Worm (Caenorhabditis elegans) whole organism, young adult: ENCODE results near the gene fbxa-81.
A peak's percentile ranks its signal among the peaks of the same experiment; 100 is the strongest.

Source experiments
- B0261.1 ChIP-seq: sonication (generic microtip); optimal IDR thresholded peaks from 2 replicates; lab custom pipeline; 2016; ENCODE audit warnings: mild to moderate bottlenecking, missing genetic modification characterization, moderate library complexity, missing compliant biosample characterization
- C17E4.6 ChIP-seq: fragments of 200-800 bp; sonication (Bioruptor generic); IDR thresholded peaks from 2 replicates; pipeline ENCODE4 v1.3.6; 2022; ENCODE audit warnings: missing genetic modification reagents, missing genetic modification characterization, missing compliant biosample characterization
- D2030.7 ChIP-seq: fragments of 200-800 bp; sonication (Bioruptor generic); IDR thresholded peaks from 2 replicates; pipeline ENCODE4 v1.3.6; 2022; ENCODE audit warnings: missing genetic modification reagents, missing genetic modification characterization, missing compliant biosample characterization
- F10E7.11 ChIP-seq: sonication (generic microtip); optimal IDR thresholded peaks from 2 replicates; lab custom pipeline; 2017; ENCODE audit warnings: mild to moderate bottlenecking, missing genetic modification characterization, moderate library complexity, missing compliant biosample characterization
- F49E8.2 ChIP-seq: sonication (generic microtip); optimal IDR thresholded peaks from 3 replicates; lab custom pipeline; 2017; ENCODE audit warnings: missing genetic modification characterization, mild to moderate bottlenecking, missing compliant biosample characterization, antibody characterized with exemption, moderate library complexity; ENCODE audit not compliant: insufficient read depth
- F57A8.1 ChIP-seq: fragments of 200-800 bp; sonication (Bioruptor generic); optimal IDR thresholded peaks from 2 replicates; lab custom pipeline; 2018; ENCODE audit warnings: mild to moderate bottlenecking, missing genetic modification characterization, moderate library complexity, missing compliant biosample characterization
- K11D2.4 ChIP-seq: fragments of 200-800 bp; sonication (Bioruptor generic); IDR thresholded peaks from 2 replicates; pipeline ENCODE4 v1.3.6; 2022; ENCODE audit warnings: missing genetic modification reagents, missing genetic modification characterization, missing compliant biosample characterization
- K12H6.12 ChIP-seq: fragments of 200-800 bp; sonication (Bioruptor generic); optimal IDR thresholded peaks from 2 replicates; lab custom pipeline; 2018; ENCODE audit warnings: mild to moderate bottlenecking, missing genetic modification characterization, missing compliant biosample characterization
- T26A5.8 ChIP-seq: sonication (generic microtip); optimal IDR thresholded peaks from 2 replicates; lab custom pipeline; 2016; ENCODE audit warnings: missing genetic modification characterization, missing compliant biosample characterization
- Y53F4B.3 ChIP-seq: fragments of 200-800 bp; sonication (Bioruptor generic); IDR thresholded peaks from 2 replicates; pipeline ENCODE4 v1.3.6; 2022; ENCODE audit warnings: missing genetic modification reagents, missing genetic modification characterization, missing compliant biosample characterization
- Y53G8AR.9 ChIP-seq: fragments of 200-800 bp; sonication (Bioruptor generic); conservative IDR thresholded peaks from 2 replicates; pipeline ENCODE4 v1.3.6; 2022; ENCODE audit warnings: missing genetic modification reagents, missing genetic modification characterization, missing compliant biosample characterization
- Y67H2A.10 ChIP-seq: fragments of 200-800 bp; sonication (Bioruptor generic); conservative IDR thresholded peaks from 2 replicates; pipeline ENCODE4 v1.3.6; 2022; ENCODE audit warnings: missing genetic modification reagents, missing genetic modification characterization, missing compliant biosample characterization
- Y95B8A.8 ChIP-seq: fragments of 200-800 bp; sonication (Bioruptor generic); IDR thresholded peaks from 2 replicates; pipeline ENCODE4 v1.3.6; 2022; ENCODE audit warnings: missing genetic modification reagents, missing genetic modification characterization, missing compliant biosample characterization
- ZK185.1 ChIP-seq: sonication (generic microtip); optimal IDR thresholded peaks from 2 replicates; lab custom pipeline; 2016; ENCODE audit warnings: mild to moderate bottlenecking, missing genetic modification characterization, missing compliant biosample characterization; ENCODE audit not compliant: poor library complexity, severe bottlenecking
- aptf-3 ChIP-seq: fragments of 200-800 bp; sonication (Bioruptor generic); IDR thresholded peaks from 2 replicates; pipeline ENCODE4 v1.3.6; 2022; ENCODE audit warnings: missing genetic modification characterization, missing compliant biosample characterization
- athp-1 ChIP-seq: sonication (generic microtip); optimal IDR thresholded peaks from 2 replicates; lab custom pipeline; 2017; ENCODE audit warnings: mild to moderate bottlenecking, missing genetic modification characterization, missing compliant biosample characterization
- bed-1 ChIP-seq: fragments of 200-800 bp; sonication (Bioruptor generic); IDR thresholded peaks from 2 replicates; pipeline ENCODE4 v1.3.6; 2022; ENCODE audit warnings: missing genetic modification reagents, missing genetic modification characterization, missing compliant biosample characterization
- ccch-3 ChIP-seq: fragments of 200-800 bp; sonication (Bioruptor generic); optimal IDR thresholded peaks from 2 replicates; lab custom pipeline; 2018; ENCODE audit warnings: mild to moderate bottlenecking, missing genetic modification characterization, missing compliant biosample characterization
- ceh-91 ChIP-seq: fragments of 200-800 bp; sonication (Bioruptor generic); IDR thresholded peaks from 2 replicates; pipeline ENCODE4 v1.3.6; 2022; ENCODE audit warnings: missing genetic modification reagents, missing genetic modification characterization, missing compliant biosample characterization
- efl-1 ChIP-seq: fragments of 150-350 bp; optimal IDR thresholded peaks from 2 replicates; lab custom pipeline; 2014; ENCODE audit warnings: missing biosample characterization, missing genetic modification reagents, missing genetic modification characterization
- egrh-3 ChIP-seq: fragments of 200-800 bp; sonication (Bioruptor generic); IDR thresholded peaks from 2 replicates; pipeline ENCODE4 v1.3.6; 2022; ENCODE audit warnings: missing genetic modification reagents, missing genetic modification characterization, missing compliant biosample characterization
- him-1 ChIP-seq: sonication (generic microtip); optimal IDR thresholded peaks from 2 replicates; lab custom pipeline; 2016; ENCODE audit warnings: missing genotype, missing genetic modification reagents, missing genetic modification characterization, missing compliant biosample characterization
- hmg-1.2 ChIP-seq: fragments of 200-800 bp; sonication (Bioruptor generic); IDR thresholded peaks from 2 replicates; pipeline ENCODE4 v1.3.6; 2022; ENCODE audit warnings: missing genetic modification reagents, missing genetic modification characterization, missing compliant biosample characterization
- hsf-1 ChIP-seq: fragments of 200-800 bp; sonication (Bioruptor generic); IDR thresholded peaks from 2 replicates; pipeline ENCODE4 v1.3.6; 2022; ENCODE audit warnings: missing genetic modification reagents, missing genetic modification characterization, missing compliant biosample characterization
- let-526 ChIP-seq: fragments of 200-800 bp; sonication (Bioruptor generic); IDR thresholded peaks from 2 replicates; pipeline ENCODE4 v1.3.6; 2022; ENCODE audit warnings: missing genetic modification reagents, missing genetic modification characterization, missing compliant biosample characterization
- lir-1 ChIP-seq: fragments of 200-800 bp; sonication (Bioruptor generic); conservative IDR thresholded peaks from 2 replicates; pipeline ENCODE4 v1.3.6; 2022; ENCODE audit warnings: missing genetic modification reagents, missing genetic modification characterization, missing compliant biosample characterization
- madf-10 ChIP-seq: sonication (generic microtip); optimal IDR thresholded peaks from 2 replicates; lab custom pipeline; 2016; ENCODE audit warnings: mild to moderate bottlenecking, missing genetic modification characterization, missing compliant biosample characterization
- madf-6 ChIP-seq: fragments of 200-800 bp; sonication (Bioruptor generic); IDR thresholded peaks from 2 replicates; pipeline ENCODE4 v1.3.6; 2022; ENCODE audit warnings: missing genetic modification reagents, missing genetic modification characterization, missing compliant biosample characterization
- mes-4 ChIP-seq: sonication (generic microtip); optimal IDR thresholded peaks from 2 replicates; lab custom pipeline; 2016; ENCODE audit warnings: missing genotype, missing genetic modification characterization, missing compliant biosample characterization
- nfya-1 ChIP-seq: sonication (generic microtip); optimal IDR thresholded peaks from 2 replicates; lab custom pipeline; 2017; ENCODE audit warnings: antibody characterized with exemption, missing compliant biosample characterization, missing genetic modification characterization, borderline replicate concordance; ENCODE audit not compliant: insufficient read depth
- nfyb-1 ChIP-seq: fragments of 200-800 bp; sonication (Bioruptor generic); IDR thresholded peaks from 2 replicates; pipeline ENCODE4 v1.3.6; 2022; ENCODE audit warnings: missing genetic modification reagents, missing genetic modification characterization, missing compliant biosample characterization
- nhr-27 ChIP-seq: fragments of 200-800 bp; sonication (Bioruptor generic); optimal IDR thresholded peaks from 2 replicates; lab custom pipeline; 2018; ENCODE audit warnings: mild to moderate bottlenecking, missing genetic modification characterization, moderate library complexity, missing compliant biosample characterization
- nhr-80 ChIP-seq: sonication (generic microtip); optimal IDR thresholded peaks from 2 replicates; lab custom pipeline; 2016; ENCODE audit warnings: missing genetic modification characterization, missing compliant biosample characterization
- nhr-90 ChIP-seq: sonication (generic microtip); optimal IDR thresholded peaks from 2 replicates; lab custom pipeline; 2016; ENCODE audit warnings: missing genotype, mild to moderate bottlenecking, missing genetic modification characterization, missing compliant biosample characterization
- pha-4 ChIP-seq: fragments of 150-350 bp; sonication (generic microtip); optimal IDR thresholded peaks from 2 replicates; lab custom pipeline; 2014; ENCODE audit warnings: missing biosample characterization, missing genetic modification reagents, missing genetic modification characterization
- rcor-1 ChIP-seq: fragments of 200-800 bp; sonication (Bioruptor generic); IDR thresholded peaks from 2 replicates; pipeline ENCODE4 v1.3.6; 2022; ENCODE audit warnings: missing genetic modification reagents, missing genetic modification characterization, missing compliant biosample characterization
- repo-1 ChIP-seq: sonication (generic microtip); optimal IDR thresholded peaks from 2 replicates; lab custom pipeline; 2017; ENCODE audit warnings: mild to moderate bottlenecking, missing genetic modification characterization, missing compliant biosample characterization
- snpc-3.4 ChIP-seq: sonication (generic microtip); optimal IDR thresholded peaks from 2 replicates; lab custom pipeline; 2017; ENCODE audit warnings: missing genetic modification characterization, mild to moderate bottlenecking, missing compliant biosample characterization, antibody characterized with exemption, moderate library complexity, missing genotype, missing genetic modification reagents
- somi-1 ChIP-seq: fragments of 200-800 bp; sonication (Bioruptor generic); optimal IDR thresholded peaks from 2 replicates; lab custom pipeline; 2018; ENCODE audit warnings: mild to moderate bottlenecking, missing genetic modification characterization, missing compliant biosample characterization
- tbp1 ChIP-seq: fragments of 200-800 bp; sonication (Bioruptor generic); optimal IDR thresholded peaks from 2 replicates; lab custom pipeline; 2018; ENCODE audit warnings: mild to moderate bottlenecking, missing genetic modification characterization, missing compliant biosample characterization
- unc-130 ChIP-seq: sonication (generic microtip); optimal IDR thresholded peaks from 2 replicates; lab custom pipeline; 2016; ENCODE audit warnings: missing genetic modification reagents, missing genetic modification characterization, missing compliant biosample characterization
- unc-62 ChIP-seq: fragments of 150-350 bp; optimal IDR thresholded peaks from 2 replicates; lab custom pipeline; 2014; ENCODE audit warnings: missing biosample characterization, missing genetic modification reagents, missing genetic modification characterization
- ztf-18 ChIP-seq: sonication (generic microtip); optimal IDR thresholded peaks from 2 replicates; lab custom pipeline; 2016; ENCODE audit warnings: missing genotype, mild to moderate bottlenecking, missing genetic modification characterization, missing compliant biosample characterization
- ztf-28 ChIP-seq: fragments of 200-800 bp; sonication (Bioruptor generic); IDR thresholded peaks from 2 replicates; pipeline ENCODE4 v1.3.6; 2022; ENCODE audit warnings: missing genetic modification reagents, missing genetic modification characterization, missing compliant biosample characterization
- ztf-3 ChIP-seq: fragments of 200-800 bp; sonication (Bioruptor generic); optimal IDR thresholded peaks from 2 replicates; lab custom pipeline; 2018; ENCODE audit warnings: mild to moderate bottlenecking, missing genetic modification characterization, missing compliant biosample characterization
- ztf-6 ChIP-seq: fragments of 200-800 bp; sonication (Bioruptor generic); IDR thresholded peaks from 2 replicates; pipeline ENCODE4 v1.3.6; 2022; ENCODE audit warnings: missing genetic modification reagents, missing genetic modification characterization, missing compliant biosample characterization

Gene fbxa-81

ce11 chrX:14525325-14526305 is 16.3 kb downstream of the fbxa-81 start:
- TF ChIP-seq madf-6 (GFP tag; lab: Robert Waterston, UW) (no peak), aptf-3 (no peak), Y95B8A.8 (GFP tag; lab: Robert Waterston, UW) (0 out of 2 replicates have a peak, but pooled peaks have one; percentile 64), unc-130 (peak; percentile 32), ccch-3 (GFP tag; lab: Kevin White, UChicago) (peak; percentile 87), C17E4.6 (GFP tag; lab: Robert Waterston, UW) (peak; percentile 96), Y53G8AR.9 (peak; percentile 98), unc-62 (peak; percentile 79), lir-1 (GFP tag; lab: Robert Waterston, UW) (peak; percentile 94), Y67H2A.10 (GFP tag; lab: Robert Waterston, UW) (peak; percentile 48; the same call in 1 of the 2 replicates), ZK185.1 (peak; percentile 98), ceh-91 (GFP tag; lab: Robert Waterston, UW) (no peak), D2030.7 (GFP tag; lab: Robert Waterston, UW) (no peak), nfya-1 (no peak), ztf-18 (tag; lab: Kevin White, UChicago) (peak; percentile 80), tbp1 (GFP tag; lab: Kevin White, UChicago) (peak; percentile 79), bed-1 (GFP tag; lab: Robert Waterston, UW) (0 out of 2 replicates have a peak, but pooled peaks have one; percentile 68), rcor-1 (GFP tag; lab: Robert Waterston, UW) (peak; percentile 97), ztf-6 (GFP tag; lab: Robert Waterston, UW) (peak; percentile 91), B0261.1 (tag; lab: Kevin White, UChicago) (peak; percentile 62), nfyb-1 (GFP tag; lab: Robert Waterston, UW) (peak; percentile 99), athp-1 (tag; lab: Kevin White, UChicago) (peak; percentile 57), F10E7.11 (tag; lab: Kevin White, UChicago) (peak; percentile 97), hmg-1.2 (peak; percentile 87), F57A8.1 (GFP tag; lab: Kevin White, UChicago) (peak; percentile 95), K11D2.4 (GFP tag; lab: Robert Waterston, UW) (peak; percentile 100), nhr-90 (tag; lab: Kevin White, UChicago) (peak; percentile 91), nhr-80 (tag; lab: Kevin White, UChicago) (peak; percentile 95), efl-1 (GFP tag; lab: Kevin White, UChicago) (peak; percentile 27), madf-10 (tag; lab: Kevin White, UChicago) (peak; percentile 97), pha-4 (tag; lab: Kevin White, UChicago) (peak; percentile 40), T26A5.8 (tag; lab: Kevin White, UChicago) (peak; percentile 27), Y53F4B.3 (GFP tag; lab: Robert Waterston, UW) (no peak), somi-1 (peak; percentile 97), repo-1 (tag; lab: Kevin White, UChicago) (peak; percentile 100), egrh-3 (GFP tag; lab: Robert Waterston, UW) (no peak), him-1 (no peak), ztf-3 (GFP tag; lab: Kevin White, UChicago) (peak; percentile 95), K12H6.12 (peak; percentile 98), snpc-3.4 (tag; lab: Kevin White, UChicago) (no peak), ztf-28 (GFP tag; lab: Robert Waterston, UW) (no peak), F49E8.2 (tag; lab: Kevin White, UChicago) (no peak), nhr-27 (tag; lab: Kevin White, UChicago) (peak; percentile 95), let-526 (peak; percentile 95), mes-4 (tag; lab: Kevin White, UChicago) (no peak), hsf-1 (GFP tag; lab: Robert Waterston, UW) (no peak)
